Worm (Caenorhabditis elegans) whole organism, early embryonic: ENCODE measurements around the gene nhr-216.

Experiments used
- B0310.2 ChIP-seq: sonication (generic microtip); optimal IDR thresholded peaks from 2 replicates; lab custom pipeline; 2016; ENCODE audit warnings: mild to moderate bottlenecking, missing genetic modification characterization, missing compliant biosample characterization
- F13C5.2 ChIP-seq: sonication (generic microtip); optimal IDR thresholded peaks from 2 replicates; lab custom pipeline; 2017; ENCODE audit warnings: mild to moderate bottlenecking, missing genetic modification characterization, inconsistent platforms, missing compliant biosample characterization
- ama-1 ChIP-seq: fragments of 150-350 bp; optimal IDR thresholded peaks from 2 replicates; lab custom pipeline; 2014
- ceh-36 ChIP-seq: sonication (generic microtip); optimal IDR thresholded peaks from 2 replicates; lab custom pipeline; 2016; ENCODE audit warnings: missing genetic modification characterization, inconsistent platforms, missing compliant biosample characterization
- ets-7 ChIP-seq: sonication (generic microtip); optimal IDR thresholded peaks from 2 replicates; lab custom pipeline; 2016; ENCODE audit warnings: missing genotype, missing genetic modification characterization, missing compliant biosample characterization
- flt-1 ChIP-seq: fragments of 200-800 bp; sonication (Bioruptor generic); IDR thresholded peaks from 2 replicates; pipeline ENCODE4 v1.3.6; 2022; ENCODE audit warnings: missing genetic modification characterization, missing compliant biosample characterization
- hmg-4 ChIP-seq: fragments of 200-800 bp; sonication (Bioruptor generic); optimal IDR thresholded peaks from 2 replicates; lab custom pipeline; 2018; ENCODE audit warnings: mild to moderate bottlenecking, missing genetic modification characterization, missing compliant biosample characterization
- hnd-1 ChIP-seq: sonication (generic microtip); optimal IDR thresholded peaks from 2 replicates; lab custom pipeline; 2016; ENCODE audit warnings: missing genetic modification characterization, missing compliant biosample characterization
- pes-1 ChIP-seq: fragments of 200-800 bp; sonication (Bioruptor generic); IDR thresholded peaks from 2 replicates; pipeline ENCODE4 v1.3.6; 2022; ENCODE audit warnings: missing genetic modification reagents, missing genetic modification characterization, missing compliant biosample characterization
- scrt-1 ChIP-seq: fragments of 200-800 bp; sonication (Bioruptor generic); IDR thresholded peaks from 2 replicates; pipeline ENCODE4 v1.3.6; 2022; ENCODE audit warnings: missing genetic modification characterization, missing compliant biosample characterization
- sea-1 ChIP-seq: fragments of 200-800 bp; sonication (Bioruptor generic); conservative IDR thresholded peaks from 2 replicates; pipeline ENCODE4 v1.3.6; 2022; ENCODE audit warnings: missing genetic modification characterization, missing compliant biosample characterization
- tbx-11 ChIP-seq: fragments of 200-800 bp; sonication (Bioruptor generic); IDR thresholded peaks from 2 replicates; pipeline ENCODE4 v1.3.6; 2022; ENCODE audit warnings: missing genetic modification characterization, missing compliant biosample characterization
- tbx-37 ChIP-seq: fragments of 200-800 bp; sonication (Bioruptor generic); conservative IDR thresholded peaks from 2 replicates; pipeline ENCODE4 v1.3.6; 2022; ENCODE audit warnings: missing genetic modification reagents, missing genetic modification characterization, missing compliant biosample characterization
- tra-4 ChIP-seq: sonication (generic microtip); optimal IDR thresholded peaks from 2 replicates; lab custom pipeline; 2017; ENCODE audit warnings: missing genetic modification characterization, missing compliant biosample characterization

DNA sequence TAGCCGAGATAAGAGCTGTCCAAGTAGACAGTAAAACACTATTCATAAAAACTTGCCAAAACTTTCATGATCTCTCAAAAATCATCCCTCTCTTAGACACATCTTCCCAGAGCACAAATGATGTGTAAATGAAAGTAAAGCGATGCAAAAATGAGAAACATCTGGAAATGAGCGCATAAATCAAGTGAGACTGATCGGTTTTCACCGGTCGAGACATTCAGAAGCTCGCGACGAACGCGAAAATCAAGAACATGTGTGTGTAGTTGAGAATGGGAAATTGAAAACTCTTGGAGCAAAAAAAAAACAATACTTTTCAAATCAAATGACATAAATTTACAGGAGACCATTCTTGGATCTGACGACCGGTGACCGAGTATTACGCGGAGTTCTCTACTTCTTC lies 54.3 kb downstream of the nhr-216 start:
- no peak for TF ChIP-seq tbx-11 (GFP tag; lab: Robert Waterston, UW)
- no peak for TF ChIP-seq tbx-37 (GFP tag; lab: Robert Waterston, UW)
- no peak for TF ChIP-seq sea-1 (GFP tag; lab: Robert Waterston, UW)
- TF ChIP-seq tra-4 (tag; lab: Kevin White, UChicago), result no peak
- no peak for TF ChIP-seq flt-1 (GFP tag; lab: Robert Waterston, UW)
- no peak for TF ChIP-seq hnd-1 (tag; lab: Kevin White, UChicago)
- no peak for TF ChIP-seq ama-1
- no peak for TF ChIP-seq scrt-1
- TF ChIP-seq ets-7 (tag; lab: Kevin White, UChicago), result no peak
- TF ChIP-seq pes-1, result no peak
- no peak for TF ChIP-seq hmg-4 (GFP tag; lab: Kevin White, UChicago)
- no peak for TF ChIP-seq ceh-36 (tag; lab: Kevin White, UChicago)
- TF ChIP-seq B0310.2, result no peak
- TF ChIP-seq F13C5.2 (tag; lab: Kevin White, UChicago), result no peak
